Worm (Caenorhabditis elegans): ENCODE measurements around the gene clec-49.

Gene clec-49

DNA sequence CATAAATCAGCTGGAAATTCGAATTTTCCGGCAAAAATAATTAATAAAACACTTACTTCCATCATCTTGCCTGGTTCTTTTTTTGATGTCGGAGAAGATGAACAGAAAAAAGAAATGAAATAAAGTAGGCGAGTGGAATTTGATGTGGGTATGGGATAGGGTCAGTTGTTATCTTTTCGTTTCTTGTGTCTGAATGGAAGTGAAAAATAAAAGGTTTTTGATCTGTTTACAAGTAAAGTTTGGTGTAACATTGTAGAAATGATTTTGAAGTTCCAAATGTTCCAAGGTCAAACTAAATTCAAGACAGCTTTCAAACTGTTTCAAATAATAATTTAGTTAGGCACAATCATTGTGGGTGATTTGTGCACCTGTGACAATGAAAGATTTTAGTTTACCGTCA, 13.6 kb downstream of the clec-49 start, which contains the start of gene W04E12.7:
Gene W04E12.7, minus strand, starts transcription at position 101 of the 400 bp plus-strand sequence.
- TF ChIP-seq pes-1 (GFP tag; IDR thresholded peaks at IDR 0.05) = no peak
- TF ChIP-seq sea-1 (GFP tag; conservative IDR thresholded peaks at IDR 0.05) = no peak
- no peak for TF ChIP-seq hnd-1 (tag; optimal IDR thresholded peaks at IDR 0.05)
- TF ChIP-seq B0310.2 (tag; optimal IDR thresholded peaks at IDR 0.05) = no peak
- TF ChIP-seq tbx-37 (GFP tag; conservative IDR thresholded peaks at IDR 0.05) = no peak
- no peak for TF ChIP-seq ama-1 (optimal IDR thresholded peaks at IDR 0.05)
- TF ChIP-seq aly-1 (tag; optimal IDR thresholded peaks at IDR 0.05) = no peak
- no peak for TF ChIP-seq hmbx-1 (tag; optimal IDR thresholded peaks at IDR 0.05)
- TF ChIP-seq hmg-4 (GFP tag; optimal IDR thresholded peaks at IDR 0.05) = no peak
- TF ChIP-seq tbx-11 (GFP tag; IDR thresholded peaks at IDR 0.05) = no peak
- TF ChIP-seq tra-4 (tag; optimal IDR thresholded peaks at IDR 0.05) = no peak
- TF ChIP-seq F13C5.2 (tag; optimal IDR thresholded peaks at IDR 0.05) = no peak
- TF ChIP-seq ets-7 (tag; optimal IDR thresholded peaks at IDR 0.05) = no peak
- TF ChIP-seq scrt-1 (GFP tag; IDR thresholded peaks at IDR 0.05) = no peak
- TF ChIP-seq flt-1 (GFP tag; IDR thresholded peaks at IDR 0.05) = no peak
- TF ChIP-seq ceh-13 (GFP tag; optimal IDR thresholded peaks at IDR 0.05) = no peak

DNA sequence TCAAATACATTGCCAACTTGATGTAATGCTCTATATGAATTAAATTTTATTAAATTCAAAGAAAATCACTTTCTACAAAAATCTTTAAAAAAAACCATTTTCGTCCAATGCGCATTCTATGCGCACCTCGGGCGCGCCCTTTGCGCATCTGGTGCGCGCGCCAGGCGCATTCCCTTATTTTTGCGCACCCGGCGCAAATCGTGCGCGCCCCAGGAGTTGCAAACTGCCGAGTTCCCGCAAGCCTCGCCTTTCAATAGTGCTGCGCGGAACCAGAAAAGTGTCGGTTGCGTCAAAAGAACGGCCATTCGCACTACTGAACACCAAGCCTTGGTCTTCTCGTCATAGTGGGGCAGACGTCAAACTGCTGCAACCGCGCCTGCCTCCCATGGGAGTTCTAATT, 17.3 kb downstream of the clec-49 start:
- TF ChIP-seq ceh-36 (tag; optimal IDR thresholded peaks at IDR 0.05) (no peak), F13C5.2 (tag; optimal IDR thresholded peaks at IDR 0.05) (no peak), pes-1 (GFP tag; IDR thresholded peaks at IDR 0.05) (peak; percentile 54; the same call in 1 of the 2 replicates), B0310.2 (tag; optimal IDR thresholded peaks at IDR 0.05) (no peak), sea-1 (GFP tag; conservative IDR thresholded peaks at IDR 0.05) (no peak), tbx-11 (GFP tag; IDR thresholded peaks at IDR 0.05) (no peak), aly-1 (tag; optimal IDR thresholded peaks at IDR 0.05) (no peak), hmg-4 (GFP tag; optimal IDR thresholded peaks at IDR 0.05) (no peak)

- TF ChIP-seq tra-4 (tag; optimal IDR thresholded peaks at IDR 0.05) (no peak), sea-1 (GFP tag; conservative IDR thresholded peaks at IDR 0.05) (no peak), tbx-37 (GFP tag; conservative IDR thresholded peaks at IDR 0.05) (no peak), hmg-4 (GFP tag; optimal IDR thresholded peaks at IDR 0.05) (no peak), F13C5.2 (tag; optimal IDR thresholded peaks at IDR 0.05) (no peak), ceh-13 (GFP tag; optimal IDR thresholded peaks at IDR 0.05) (no peak), B0310.2 (tag; optimal IDR thresholded peaks at IDR 0.05) (no peak), ceh-36 (tag; optimal IDR thresholded peaks at IDR 0.05) (no peak), aly-1 (tag; optimal IDR thresholded peaks at IDR 0.05) (no peak), flt-1 (GFP tag; IDR thresholded peaks at IDR 0.05) (no peak), hmbx-1 (tag; optimal IDR thresholded peaks at IDR 0.05) (no peak), pes-1 (GFP tag; IDR thresholded peaks at IDR 0.05) (no peak), ets-7 (tag; optimal IDR thresholded peaks at IDR 0.05) (no peak), ama-1 (optimal IDR thresholded peaks at IDR 0.05) (no peak), hnd-1 (tag; optimal IDR thresholded peaks at IDR 0.05) (no peak), scrt-1 (GFP tag; IDR thresholded peaks at IDR 0.05) (no peak), tbx-11 (GFP tag; IDR thresholded peaks at IDR 0.05) (no peak)
These were observed 20.7 kb downstream of the clec-49 start, which contains the start of gene Y116F11A.1 for ce11 chrV:19730280-19730679. TSS of gene Y116F11A.1 (plus strand) at chrV:19730580.

DNA sequence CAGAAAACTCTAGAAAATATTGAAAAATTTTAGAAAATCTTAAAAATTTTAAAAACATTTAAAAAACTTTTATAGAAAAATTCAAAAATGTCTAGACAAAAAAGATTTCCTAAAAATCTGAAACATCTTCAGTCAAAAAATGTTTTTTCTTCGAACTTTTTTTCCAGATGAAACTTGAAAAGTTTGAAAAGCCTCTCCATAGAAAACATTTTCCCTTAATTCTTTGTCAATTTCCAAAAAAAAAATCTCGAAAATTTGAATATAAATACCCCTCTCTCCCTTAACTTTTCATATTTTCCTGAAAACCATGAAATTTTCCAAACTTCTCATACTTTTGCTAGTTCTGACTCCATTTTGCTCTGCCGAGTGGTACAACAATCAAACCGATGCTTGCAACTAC, 22.3 kb downstream of the clec-49 start, which contains the start of gene Y116F11A.3:
Gene Y116F11A.3, plus strand, starts transcription at position 301 of the 400 bp plus-strand sequence.
- TF ChIP-seq ceh-13 (GFP tag; optimal IDR thresholded peaks at IDR 0.05) (no peak), ceh-36 (tag; optimal IDR thresholded peaks at IDR 0.05) (no peak), tbx-37 (GFP tag; conservative IDR thresholded peaks at IDR 0.05) (no peak), ama-1 (optimal IDR thresholded peaks at IDR 0.05) (no peak)

DNA sequence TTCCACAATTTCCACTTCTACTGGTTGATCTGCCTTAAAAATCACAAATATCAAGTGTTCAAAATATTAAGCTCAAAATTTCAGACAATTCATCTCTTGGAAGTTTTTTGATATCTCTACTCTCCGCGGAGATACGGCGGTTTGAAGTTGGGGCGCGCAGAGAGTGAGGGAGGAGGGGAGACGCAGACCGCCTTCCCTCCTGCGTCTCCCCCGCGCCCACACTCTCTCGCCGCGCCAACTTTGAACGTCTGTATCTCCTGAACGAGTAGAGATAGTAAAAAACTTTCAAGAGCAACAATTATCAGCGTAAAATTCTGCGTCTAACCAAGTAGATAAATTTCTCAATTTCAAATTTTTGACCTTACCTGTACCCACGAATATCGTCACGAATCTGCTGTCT, 23.0 kb downstream of the clec-49 start:
- TF ChIP-seq pes-1 (GFP tag; IDR thresholded peaks at IDR 0.05) (no peak), ets-7 (tag; optimal IDR thresholded peaks at IDR 0.05) (no peak), hmg-4 (GFP tag; optimal IDR thresholded peaks at IDR 0.05) (no peak), B0310.2 (tag; optimal IDR thresholded peaks at IDR 0.05) (no peak), scrt-1 (GFP tag; IDR thresholded peaks at IDR 0.05) (no peak), tbx-11 (GFP tag; IDR thresholded peaks at IDR 0.05) (no peak), tra-4 (tag; optimal IDR thresholded peaks at IDR 0.05) (no peak), hnd-1 (tag; optimal IDR thresholded peaks at IDR 0.05) (no peak), flt-1 (GFP tag; IDR thresholded peaks at IDR 0.05) (no peak), ceh-36 (tag; optimal IDR thresholded peaks at IDR 0.05) (no peak), aly-1 (tag; optimal IDR thresholded peaks at IDR 0.05) (no peak), hmbx-1 (tag; optimal IDR thresholded peaks at IDR 0.05) (no peak), ceh-13 (GFP tag; optimal IDR thresholded peaks at IDR 0.05) (no peak), ama-1 (optimal IDR thresholded peaks at IDR 0.05) (no peak), sea-1 (GFP tag; conservative IDR thresholded peaks at IDR 0.05) (no peak), tbx-37 (GFP tag; conservative IDR thresholded peaks at IDR 0.05) (no peak)

ce11 chrV:19724589-19724988, 26.4 kb downstream of the clec-49 start:
- TF ChIP-seq scrt-1 (GFP tag; IDR thresholded peaks at IDR 0.05) = no peak
- no peak for TF ChIP-seq hmg-4 (GFP tag; optimal IDR thresholded peaks at IDR 0.05)
- TF ChIP-seq B0310.2 (tag; optimal IDR thresholded peaks at IDR 0.05) = no peak
- TF ChIP-seq flt-1 (GFP tag; IDR thresholded peaks at IDR 0.05) = no peak
- no peak for TF ChIP-seq sea-1 (GFP tag; conservative IDR thresholded peaks at IDR 0.05)
- no peak for TF ChIP-seq tbx-37 (GFP tag; conservative IDR thresholded peaks at IDR 0.05)
- TF ChIP-seq ets-7 (tag; optimal IDR thresholded peaks at IDR 0.05) = no peak
- no peak for TF ChIP-seq pes-1 (GFP tag; IDR thresholded peaks at IDR 0.05)
- no peak for TF ChIP-seq ceh-13 (GFP tag; optimal IDR thresholded peaks at IDR 0.05)
- no peak for TF ChIP-seq tbx-11 (GFP tag; IDR thresholded peaks at IDR 0.05)
- TF ChIP-seq ceh-36 (tag; optimal IDR thresholded peaks at IDR 0.05) = no peak
- TF ChIP-seq hnd-1 (tag; optimal IDR thresholded peaks at IDR 0.05) = no peak
- TF ChIP-seq F13C5.2 (tag; optimal IDR thresholded peaks at IDR 0.05) = no peak
- TF ChIP-seq ama-1 (optimal IDR thresholded peaks at IDR 0.05) = no peak
- TF ChIP-seq tra-4 (tag; optimal IDR thresholded peaks at IDR 0.05) = no peak

- TF ChIP-seq tbx-11 (GFP tag; IDR thresholded peaks at IDR 0.05) = peak; percentile 76
- no peak for TF ChIP-seq ama-1 (optimal IDR thresholded peaks at IDR 0.05)
- peak; percentile 58 for TF ChIP-seq ceh-36 (tag; optimal IDR thresholded peaks at IDR 0.05)
- TF ChIP-seq pes-1 (GFP tag; IDR thresholded peaks at IDR 0.05) = peak; percentile 89
- peak; percentile 65 for TF ChIP-seq aly-1 (tag; optimal IDR thresholded peaks at IDR 0.05)
- peak; percentile 46 for TF ChIP-seq ceh-13 (GFP tag; optimal IDR thresholded peaks at IDR 0.05)
- TF ChIP-seq hmg-4 (GFP tag; optimal IDR thresholded peaks at IDR 0.05) = peak; percentile 64
- TF ChIP-seq B0310.2 (tag; optimal IDR thresholded peaks at IDR 0.05) = peak; percentile 9
- peak; percentile 78 for TF ChIP-seq F13C5.2 (tag; optimal IDR thresholded peaks at IDR 0.05)
- TF ChIP-seq tbx-37 (GFP tag; conservative IDR thresholded peaks at IDR 0.05) = peak; percentile 80
- TF ChIP-seq hmbx-1 (tag; optimal IDR thresholded peaks at IDR 0.05) = peak; percentile 37
- TF ChIP-seq flt-1 (GFP tag; IDR thresholded peaks at IDR 0.05) = peak; percentile 85
- peak; percentile 52 for TF ChIP-seq hnd-1 (tag; optimal IDR thresholded peaks at IDR 0.05)
- TF ChIP-seq ets-7 (tag; optimal IDR thresholded peaks at IDR 0.05) = no peak
- TF ChIP-seq scrt-1 (GFP tag; IDR thresholded peaks at IDR 0.05) = peak; percentile 83
- peak; percentile 84 for TF ChIP-seq sea-1 (GFP tag; conservative IDR thresholded peaks at IDR 0.05)
- TF ChIP-seq tra-4 (tag; optimal IDR thresholded peaks at IDR 0.05) = peak; percentile 39
These were observed 28.1 kb downstream of the clec-49 start for ce11 chrV:19722881-19723280.

Data from whole organism, early embryonic.